Worm (Caenorhabditis elegans): Measurements from ENCODE around the gene DH11.5.

- TF ChIP-seq nhr-237 (tag; optimal IDR thresholded peaks at IDR 0.05) = no peak
- TF ChIP-seq nhr-76 (tag; optimal IDR thresholded peaks at IDR 0.05) = no peak
- no peak for TF ChIP-seq skn-1 (tag; optimal IDR thresholded peaks at IDR 0.05)
- TF ChIP-seq pqm-1 (tag; optimal IDR thresholded peaks at IDR 0.05) = no peak
- no peak for TF ChIP-seq sptf-1 (tag; optimal IDR thresholded peaks at IDR 0.05)
- TF ChIP-seq egl-27 (tag; optimal IDR thresholded peaks at IDR 0.05) = no peak
- no peak for TF ChIP-seq snpc-4 (tag; optimal IDR thresholded peaks at IDR 0.05)
- TF ChIP-seq ets-5 (GFP tag; IDR thresholded peaks at IDR 0.05) = no peak
- TF ChIP-seq nhr-77 (tag; optimal IDR thresholded peaks at IDR 0.05) = no peak
- TF ChIP-seq zag-1 (tag; optimal IDR thresholded peaks at IDR 0.05) = no peak
- TF ChIP-seq alr-1 (tag; optimal IDR thresholded peaks at IDR 0.05; ENCODE audit: borderline replicate concordance) = no peak
- no peak for TF ChIP-seq mef-2 (tag; optimal IDR thresholded peaks at IDR 0.05)
- TF ChIP-seq swsn-7 (tag; optimal IDR thresholded peaks at IDR 0.05) = no peak
- TF ChIP-seq lin-35 (GFP tag; optimal IDR thresholded peaks at IDR 0.05) = no peak
These were observed 8.0 kb upstream of the DH11.5 start for ce11 chrII:7968393-7968792.

All from whole organism, L1 larva.